Fruit fly (Drosophila melanogaster) whole organism: ENCODE data around the gene CG14629.

ENCODE experiments used
- psq ChIP-seq: fragments of >200 bp; optimal IDR thresholded peaks from 2 replicates; lab custom pipeline; 2017
- usp ChIP-seq: fragments of >200 bp; optimal IDR thresholded peaks from 2 replicates; lab custom pipeline; 2017; ENCODE audit warnings: missing biosample characterization, missing genetic modification characterization, mixed read lengths

DNA sequence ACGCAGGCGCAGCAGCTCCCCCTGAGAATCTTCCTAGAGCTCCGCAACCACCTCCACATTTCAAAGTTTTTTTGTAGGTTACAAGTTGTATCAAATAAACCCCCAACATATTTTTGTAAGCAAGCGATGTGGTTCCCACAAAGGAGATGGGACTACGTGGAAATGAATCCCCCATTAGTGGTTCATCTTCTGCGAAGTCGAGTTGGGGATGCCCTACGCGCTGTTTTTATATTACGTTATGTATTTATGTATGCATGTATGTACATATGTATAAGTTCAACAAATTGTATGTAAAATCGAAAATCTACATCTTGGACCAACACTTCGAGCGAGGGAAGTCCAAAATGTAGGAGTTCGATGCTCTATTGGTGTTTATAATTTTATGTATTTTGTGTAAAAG is 5.4 kb upstream of the CG14629 start, which contains the start of gene CG42259:
- TF ChIP-seq usp (GFP tag; lab: Kevin White, UChicago) (no peak), psq (lab: Kevin White, UChicago) (no peak)
